Worm (Caenorhabditis elegans) whole organism, L4/young adult: ENCODE data around the gene T10C6.6.

Experiments
- dao-5 ChIP-seq: sonication (generic microtip); optimal IDR thresholded peaks from 2 replicates; lab custom pipeline; 2016; ENCODE audit warnings: missing genotype, missing genetic modification characterization, moderate library complexity, missing compliant biosample characterization
- him-1 ChIP-seq: sonication (generic microtip); optimal IDR thresholded peaks from 2 replicates; lab custom pipeline; 2016; ENCODE audit warnings: missing genotype, missing genetic modification reagents, missing genetic modification characterization, missing compliant biosample characterization

DNA sequence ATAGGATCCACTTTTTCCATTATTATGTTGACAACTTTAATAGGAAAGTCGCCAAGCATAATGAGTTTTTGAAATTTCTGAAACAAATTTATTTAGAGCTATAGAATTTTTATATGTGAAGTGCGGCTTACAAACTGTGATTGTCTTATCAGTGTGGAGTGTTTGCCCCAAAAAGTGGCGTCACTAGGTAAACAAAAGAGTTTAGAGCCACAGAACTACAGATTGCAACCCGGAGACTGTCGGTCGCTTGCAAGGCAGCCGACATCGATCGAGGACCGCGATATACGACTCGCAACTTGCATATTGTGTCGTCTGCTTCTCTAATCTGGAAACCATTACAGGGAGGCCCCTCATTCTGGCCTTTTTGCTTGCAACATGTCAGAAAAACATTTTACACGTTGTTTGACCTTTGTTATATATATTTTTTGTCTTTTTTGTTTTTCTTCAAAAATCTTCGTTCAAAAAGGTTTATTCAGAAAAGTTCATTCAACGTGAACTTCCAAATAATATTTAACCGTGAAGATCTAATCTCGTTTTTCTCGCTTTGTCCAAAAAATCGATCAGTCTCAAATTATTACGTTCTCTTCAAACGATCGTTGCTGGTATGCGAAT lies 41.3 kb upstream of the T10C6.6 start, which contains the start of the genes fbxa-99 and F36G9.13:
- TF ChIP-seq him-1 (tag; lab: Kevin White, UChicago) (no peak), dao-5 (no peak)
